Worm (Caenorhabditis elegans) whole organism, young adult: ENCODE results near the gene T01C3.11.

Experiments used
- B0035.1 ChIP-seq: sonication (generic microtip); optimal IDR thresholded peaks from 2 replicates; lab custom pipeline; 2016; ENCODE audit warnings: missing genetic modification characterization, mild to moderate bottlenecking, missing compliant biosample characterization, missing genotype, missing genetic modification reagents
- F10E7.11 ChIP-seq: sonication (generic microtip); optimal IDR thresholded peaks from 2 replicates; lab custom pipeline; 2017; ENCODE audit warnings: mild to moderate bottlenecking, missing genetic modification characterization, moderate library complexity, missing compliant biosample characterization
- F37B4.10 ChIP-seq: fragments of 200-800 bp; sonication (Bioruptor generic); IDR thresholded peaks from 2 replicates; pipeline ENCODE4 v1.3.6; 2022; ENCODE audit warnings: missing genetic modification characterization, missing compliant biosample characterization
- F49E8.2 ChIP-seq: sonication (generic microtip); optimal IDR thresholded peaks from 3 replicates; lab custom pipeline; 2017; ENCODE audit warnings: missing genetic modification characterization, mild to moderate bottlenecking, missing compliant biosample characterization, antibody characterized with exemption, moderate library complexity; ENCODE audit not compliant: insufficient read depth
- K11D2.4 ChIP-seq: fragments of 200-800 bp; sonication (Bioruptor generic); IDR thresholded peaks from 2 replicates; pipeline ENCODE4 v1.3.6; 2022; ENCODE audit warnings: missing genetic modification reagents, missing genetic modification characterization, missing compliant biosample characterization
- K12H6.12 ChIP-seq: fragments of 200-800 bp; sonication (Bioruptor generic); optimal IDR thresholded peaks from 2 replicates; lab custom pipeline; 2018; ENCODE audit warnings: mild to moderate bottlenecking, missing genetic modification characterization, missing compliant biosample characterization
- Y53G8AR.9 ChIP-seq: fragments of 200-800 bp; sonication (Bioruptor generic); conservative IDR thresholded peaks from 2 replicates; pipeline ENCODE4 v1.3.6; 2022; ENCODE audit warnings: missing genetic modification reagents, missing genetic modification characterization, missing compliant biosample characterization
- Y67H2A.10 ChIP-seq: fragments of 200-800 bp; sonication (Bioruptor generic); conservative IDR thresholded peaks from 2 replicates; pipeline ENCODE4 v1.3.6; 2022; ENCODE audit warnings: missing genetic modification reagents, missing genetic modification characterization, missing compliant biosample characterization
- Y79H2A.3 ChIP-seq: fragments of 200-800 bp; sonication (Bioruptor generic); conservative IDR thresholded peaks from 2 replicates; pipeline ENCODE4 v1.3.6; 2022; ENCODE audit warnings: missing genetic modification reagents, missing genetic modification characterization, missing compliant biosample characterization
- ZK185.1 ChIP-seq: sonication (generic microtip); optimal IDR thresholded peaks from 2 replicates; lab custom pipeline; 2016; ENCODE audit warnings: mild to moderate bottlenecking, missing genetic modification characterization, missing compliant biosample characterization; ENCODE audit not compliant: poor library complexity, severe bottlenecking
- athp-1 ChIP-seq: sonication (generic microtip); optimal IDR thresholded peaks from 2 replicates; lab custom pipeline; 2017; ENCODE audit warnings: mild to moderate bottlenecking, missing genetic modification characterization, missing compliant biosample characterization
- attf-5 ChIP-seq: fragments of 200-800 bp; sonication (Bioruptor generic); optimal IDR thresholded peaks from 2 replicates; lab custom pipeline; 2018; ENCODE audit warnings: mild to moderate bottlenecking, missing genetic modification characterization, missing compliant biosample characterization
- attf-6 ChIP-seq: fragments of 200-800 bp; sonication (Bioruptor generic); IDR thresholded peaks from 2 replicates; pipeline ENCODE4 v1.3.6; 2022; ENCODE audit warnings: missing genetic modification reagents, missing genetic modification characterization, missing compliant biosample characterization
- ceh-40 ChIP-seq: fragments of 200-800 bp; sonication (Bioruptor generic); IDR thresholded peaks from 2 replicates; pipeline ENCODE4 v1.3.6; 2022; ENCODE audit warnings: missing genetic modification characterization, missing compliant biosample characterization
- ceh-58 ChIP-seq: fragments of 200-800 bp; sonication (Bioruptor generic); IDR thresholded peaks from 2 replicates; pipeline ENCODE4 v1.3.6; 2022; ENCODE audit warnings: missing genetic modification characterization, missing compliant biosample characterization
- dox-1 ChIP-seq: fragments of 200-800 bp; sonication (Bioruptor generic); IDR thresholded peaks from 2 replicates; pipeline ENCODE4 v1.3.6; 2022; ENCODE audit warnings: missing genetic modification reagents, missing genetic modification characterization, missing compliant biosample characterization
- efl-1 ChIP-seq: fragments of 150-350 bp; optimal IDR thresholded peaks from 2 replicates; lab custom pipeline; 2014; ENCODE audit warnings: missing biosample characterization, missing genetic modification reagents, missing genetic modification characterization
- ekl-4 ChIP-seq: fragments of 200-800 bp; sonication (Bioruptor generic); IDR thresholded peaks from 2 replicates; pipeline ENCODE4 v1.3.6; 2022; ENCODE audit warnings: missing genetic modification reagents, missing genetic modification characterization, missing compliant biosample characterization
- hrde-1 ChIP-seq: sonication (generic microtip); optimal IDR thresholded peaks from 2 replicates; lab custom pipeline; 2016; ENCODE audit warnings: missing genetic modification characterization, mild to moderate bottlenecking, missing compliant biosample characterization, moderate library complexity, missing genotype, missing genetic modification reagents, borderline replicate concordance
- hsf-1 ChIP-seq: fragments of 200-800 bp; sonication (Bioruptor generic); IDR thresholded peaks from 2 replicates; pipeline ENCODE4 v1.3.6; 2022; ENCODE audit warnings: missing genetic modification reagents, missing genetic modification characterization, missing compliant biosample characterization
- let-607 ChIP-seq, 2 experiments: fragments of 200-800 bp in 1 of 2; sonication (Bioruptor generic) in 1 of 2; sonication (generic microtip) in 1 of 2; optimal IDR thresholded peaks; 2 replicates each; lab custom pipeline; 2016 to 2018; ENCODE audit warnings: mild to moderate bottlenecking in 2 of 2, missing compliant biosample characterization in 2 of 2, missing genetic modification characterization in 2 of 2, moderate library complexity in 2 of 2, missing genotype in 1 of 2
- lin-54 ChIP-seq: fragments of 200-800 bp; sonication (Bioruptor generic); optimal IDR thresholded peaks from 2 replicates; lab custom pipeline; 2018; ENCODE audit warnings: mild to moderate bottlenecking, missing genetic modification characterization, missing compliant biosample characterization
- lsl-1 ChIP-seq: fragments of 200-800 bp; sonication (Bioruptor generic); optimal IDR thresholded peaks from 2 replicates; lab custom pipeline; 2018; ENCODE audit warnings: mild to moderate bottlenecking, missing genetic modification characterization, moderate library complexity, missing compliant biosample characterization
- madf-3 ChIP-seq: fragments of 200-800 bp; sonication (Bioruptor generic); IDR thresholded peaks from 2 replicates; pipeline ENCODE4 v1.3.6; 2022; ENCODE audit warnings: missing genetic modification reagents, missing genetic modification characterization, missing compliant biosample characterization
- madf-6 ChIP-seq: fragments of 200-800 bp; sonication (Bioruptor generic); IDR thresholded peaks from 2 replicates; pipeline ENCODE4 v1.3.6; 2022; ENCODE audit warnings: missing genetic modification reagents, missing genetic modification characterization, missing compliant biosample characterization
- madf-8 ChIP-seq: fragments of 200-800 bp; sonication (Bioruptor generic); conservative IDR thresholded peaks from 2 replicates; pipeline ENCODE4 v1.3.6; 2022; ENCODE audit warnings: missing genetic modification reagents, missing genetic modification characterization, missing compliant biosample characterization
- mes-4 ChIP-seq: sonication (generic microtip); optimal IDR thresholded peaks from 2 replicates; lab custom pipeline; 2016; ENCODE audit warnings: missing genotype, missing genetic modification characterization, missing compliant biosample characterization
- pbrm-1 ChIP-seq: fragments of 200-800 bp; sonication (Bioruptor generic); IDR thresholded peaks from 2 replicates; pipeline ENCODE4 v1.3.6; 2022; ENCODE audit warnings: missing genetic modification reagents, missing genetic modification characterization, missing compliant biosample characterization
- rcor-1 ChIP-seq: fragments of 200-800 bp; sonication (Bioruptor generic); IDR thresholded peaks from 2 replicates; pipeline ENCODE4 v1.3.6; 2022; ENCODE audit warnings: missing genetic modification reagents, missing genetic modification characterization, missing compliant biosample characterization
- snpc-1.1 ChIP-seq: sonication (generic microtip); optimal IDR thresholded peaks from 2 replicates; lab custom pipeline; 2017; ENCODE audit warnings: missing genetic modification characterization, mild to moderate bottlenecking, missing compliant biosample characterization, antibody characterized with exemption, moderate library complexity, missing genotype, missing genetic modification reagents; ENCODE audit not compliant: insufficient read depth
- snpc-1.3 ChIP-seq: sonication (generic microtip); optimal IDR thresholded peaks from 2 replicates; lab custom pipeline; 2017; ENCODE audit warnings: missing genetic modification characterization, mild to moderate bottlenecking, missing compliant biosample characterization, antibody characterized with exemption, moderate library complexity, missing genotype, missing genetic modification reagents; ENCODE audit not compliant: insufficient read depth
- snpc-3.4 ChIP-seq: sonication (generic microtip); optimal IDR thresholded peaks from 2 replicates; lab custom pipeline; 2017; ENCODE audit warnings: missing genetic modification characterization, mild to moderate bottlenecking, missing compliant biosample characterization, antibody characterized with exemption, moderate library complexity, missing genotype, missing genetic modification reagents
- snpc-4 ChIP-seq, 5 experiments: fragments of 150-350 bp in 1 of 5; sonication (generic microtip) in 4 of 5; optimal IDR thresholded peaks; 2 replicates each; lab custom pipeline; 2014 to 2018; ENCODE audit warnings: missing genetic modification characterization in 5 of 5, missing biosample characterization in 3 of 5, antibody characterized with exemption in 2 of 5, mild to moderate bottlenecking in 2 of 5, missing compliant biosample characterization in 2 of 5, missing genotype in 2 of 5, moderate library complexity in 2 of 5, missing genetic modification reagents in 1 of 5
- tbp1 ChIP-seq: fragments of 200-800 bp; sonication (Bioruptor generic); optimal IDR thresholded peaks from 2 replicates; lab custom pipeline; 2018; ENCODE audit warnings: mild to moderate bottlenecking, missing genetic modification characterization, missing compliant biosample characterization
- ztf-22 ChIP-seq: fragments of 200-800 bp; sonication (Bioruptor generic); optimal IDR thresholded peaks from 2 replicates; lab custom pipeline; 2018; ENCODE audit warnings: mild to moderate bottlenecking, missing genetic modification characterization, moderate library complexity, missing compliant biosample characterization
- ztf-3 ChIP-seq: fragments of 200-800 bp; sonication (Bioruptor generic); optimal IDR thresholded peaks from 2 replicates; lab custom pipeline; 2018; ENCODE audit warnings: mild to moderate bottlenecking, missing genetic modification characterization, missing compliant biosample characterization

The T01C3.11 gene

ce11 chrV:14999485-15000023, at the start of gene T01C3.11:
TSS of gene T01C3.11 (plus strand) at chrV:14999535.
- TF ChIP-seq Y79H2A.3 (GFP tag; lab: Robert Waterston, UW), result no peak
- no peak for TF ChIP-seq madf-8 (GFP tag; lab: Robert Waterston, UW)
- TF ChIP-seq ceh-40, result 0 out of 2 replicates have a peak, but pooled peaks have one; percentile 11
- no peak for TF ChIP-seq let-607 (tag; optimal IDR thresholded peaks at IDR 0.05; lab: Kevin White, UChicago)
- peak; percentile 54 for TF ChIP-seq snpc-1.3 (tag; lab: Kevin White, UChicago)
- TF ChIP-seq ekl-4 (GFP tag; lab: Robert Waterston, UW), result peak; percentile 56; the same call in 1 of the 2 replicates
- TF ChIP-seq K11D2.4, result no peak
- TF ChIP-seq ZK185.1, result peak; percentile 7
- no peak for TF ChIP-seq ztf-3 (GFP tag; lab: Kevin White, UChicago)
- TF ChIP-seq ceh-58 (GFP tag; lab: Robert Waterston, UW), result no peak
- TF ChIP-seq F49E8.2 (tag; lab: Kevin White, UChicago), result peak; percentile 68
- TF ChIP-seq rcor-1 (GFP tag; lab: Robert Waterston, UW), result no peak
- no peak for TF ChIP-seq B0035.1 (tag; lab: Kevin White, UChicago)
- no peak for TF ChIP-seq attf-5 (GFP tag; lab: Kevin White, UChicago)
- TF ChIP-seq K12H6.12, result no peak
- peak; percentile 25 for TF ChIP-seq lin-54 (GFP tag; lab: Kevin White, UChicago)
- TF ChIP-seq pbrm-1 (GFP tag; lab: Robert Waterston, UW), result peak; percentile 13; the same call in 1 of the 2 replicates
- peak; percentile 32 for TF ChIP-seq tbp1 (GFP tag; lab: Kevin White, UChicago)
- no peak for TF ChIP-seq lsl-1 (GFP tag; lab: Kevin White, UChicago)
- peak; percentile 16 for TF ChIP-seq mes-4 (tag; lab: Kevin White, UChicago)
- no peak for TF ChIP-seq Y67H2A.10 (GFP tag; lab: Robert Waterston, UW)
- TF ChIP-seq hrde-1 (tag; lab: Kevin White, UChicago), result peak; percentile 84
- peak; percentile 50 for TF ChIP-seq snpc-3.4 (tag; lab: Kevin White, UChicago)
- peak; percentile 53; the same call in 1 of the 2 replicates for TF ChIP-seq attf-6 (GFP tag; lab: Robert Waterston, UW)
- TF ChIP-seq snpc-4 (GFP tag; optimal IDR thresholded peaks at IDR 0.05; lab: Kevin White, UChicago), result no peak
- no peak for TF ChIP-seq snpc-4 (tag; optimal IDR thresholded peaks at IDR 0.05; lab: Kevin White, UChicago)
- no peak for TF ChIP-seq F37B4.10
- peak; percentile 35 for TF ChIP-seq snpc-1.1 (tag; lab: Kevin White, UChicago)
- TF ChIP-seq F10E7.11 (tag; lab: Kevin White, UChicago), result no peak
- TF ChIP-seq hsf-1 (GFP tag; lab: Robert Waterston, UW), result peak; percentile 5; the same call in 1 of the 2 replicates
- no peak for TF ChIP-seq dox-1
- TF ChIP-seq Y53G8AR.9, result no peak
- TF ChIP-seq athp-1 (tag; lab: Kevin White, UChicago), result peak; percentile 34
- peak; percentile 57 for TF ChIP-seq madf-6 (GFP tag; lab: Robert Waterston, UW)
- no peak for TF ChIP-seq efl-1 (GFP tag; lab: Kevin White, UChicago)
- TF ChIP-seq ztf-22 (GFP tag; lab: Kevin White, UChicago), result no peak
- peak; percentile 82; the same call in 1 of the 2 replicates for TF ChIP-seq madf-3
- TF ChIP-seq, all 124 proteins: peak for 17
